Fruit fly (Drosophila melanogaster) Kc167 (cell line): ENCODE measurements around the gene Gr64e.

Experiments
- Myc ChIP-seq: fragments of >200 bp; optimal IDR thresholded peaks from 2 replicates; lab custom pipeline; 2017; ENCODE audit warnings: missing external identifiers
- Sin3A ChIP-seq: fragments of >200 bp; optimal IDR thresholded peaks from 2 replicates; lab custom pipeline; 2018; ENCODE audit warnings: missing external identifiers
- h ChIP-seq: fragments of >200 bp; optimal IDR thresholded peaks from 3 replicates; lab custom pipeline; 2018; ENCODE audit warnings: missing external identifiers
- insv ChIP-seq: fragments of >200 bp; optimal IDR thresholded peaks from 3 replicates; lab custom pipeline; 2018; ENCODE audit warnings: missing external identifiers
- psq ChIP-seq: fragments of >200 bp; optimal IDR thresholded peaks from 2 replicates; lab custom pipeline; 2017; ENCODE audit warnings: missing external identifiers
- ttk ChIP-seq: sonication (Bioruptor generic); optimal IDR thresholded peaks from 2 replicates; lab custom pipeline; 2017; ENCODE audit warnings: missing external identifiers

Gr64e gene

DNA sequence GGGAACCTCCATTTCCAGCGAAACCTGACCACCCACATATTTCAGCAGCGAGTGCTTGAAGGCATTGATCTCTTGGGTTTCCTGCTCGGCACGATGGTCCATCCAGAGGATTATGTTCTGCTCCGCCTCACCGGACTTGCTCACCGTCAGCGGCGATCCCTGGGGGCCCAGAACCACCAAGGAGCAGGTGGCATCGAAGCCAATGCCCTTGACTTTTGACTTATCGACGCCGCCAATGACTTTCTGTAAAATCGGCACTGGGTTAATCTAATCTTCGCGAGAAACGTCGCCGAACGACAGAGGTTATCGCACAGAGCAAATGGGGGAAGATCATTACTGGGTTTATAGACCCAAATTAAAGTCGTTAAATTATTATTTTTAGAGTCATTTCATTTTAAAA, 7.5 kb upstream of the Gr64e start:
- TF ChIP-seq psq (lab: Kevin White, UChicago) (no peak), insv (no peak), Myc (lab: Kevin White, UChicago) (no peak), Sin3A (lab: Kevin White, UChicago) (no peak), h (lab: Kevin White, UChicago) (no peak), ttk (lab: Kevin White, UChicago) (no peak)

DNA sequence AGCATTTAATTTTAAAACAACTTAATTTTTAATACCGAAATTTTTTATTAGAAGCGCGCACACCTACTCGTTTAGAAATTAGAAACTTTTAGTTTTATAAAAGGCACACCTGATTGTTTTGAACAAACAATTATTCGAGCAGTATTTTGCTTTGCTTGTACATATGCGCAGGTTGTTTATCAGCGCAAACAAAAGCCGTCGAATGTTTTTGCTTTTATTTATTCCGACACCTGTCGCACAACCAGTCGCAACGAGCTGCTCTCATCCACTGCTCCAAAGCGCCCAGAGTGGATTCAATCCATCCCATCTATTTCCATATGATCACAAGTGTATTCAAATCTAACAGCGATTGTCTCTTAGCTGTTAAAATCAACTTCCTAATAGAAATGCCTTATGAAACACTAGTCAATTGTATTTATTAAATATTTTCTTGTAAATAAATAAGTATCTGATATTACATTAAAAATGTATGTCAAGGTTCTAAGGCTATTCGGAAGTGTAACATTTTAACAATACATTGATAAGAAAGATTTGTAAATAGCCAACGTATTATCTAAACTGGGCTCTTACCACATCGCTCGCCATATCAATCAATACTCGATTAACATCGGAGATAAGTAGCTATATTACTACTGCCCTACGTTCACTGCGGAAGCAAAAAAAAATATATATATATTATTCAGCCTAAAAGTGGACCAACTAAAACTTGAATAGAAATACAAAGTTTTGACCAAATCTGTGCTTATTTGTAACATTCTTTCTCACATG, 6.0 kb upstream of the Gr64e start, which contains the start of gene CG11594:
TSS of gene CG11594 (minus strand) at position 274 of the 768 bp plus-strand sequence.
- TF ChIP-seq ttk (lab: Kevin White, UChicago) (no peak), h (lab: Kevin White, UChicago) (no peak), insv (no peak), Sin3A (lab: Kevin White, UChicago) (no peak), Myc (lab: Kevin White, UChicago) (no peak)

DNA sequence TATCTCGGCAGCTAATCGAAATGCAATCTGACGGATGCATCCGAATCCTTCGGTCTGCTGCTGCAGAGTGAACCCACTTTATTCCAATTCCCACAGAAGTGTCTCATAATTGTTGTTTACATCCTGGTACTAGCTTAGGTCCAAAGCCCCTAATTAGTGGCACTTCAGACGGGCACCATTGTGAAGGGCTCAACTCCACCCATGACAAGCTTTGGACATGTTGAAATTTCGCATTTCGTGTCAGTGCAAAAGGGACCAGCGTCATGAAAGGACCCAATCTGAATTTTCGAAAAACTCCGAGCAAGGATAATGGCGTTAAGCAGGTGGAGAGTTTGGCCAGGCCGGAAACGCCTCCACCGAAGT, 5.5 kb upstream of the Gr64e start, which contains the start of gene Gr64a:
TSS of gene Gr64a (plus strand) at position 264 of the 363 bp plus-strand sequence.
- TF ChIP-seq Sin3A (lab: Kevin White, UChicago) (no peak), psq (lab: Kevin White, UChicago) (no peak), h (lab: Kevin White, UChicago) (no peak), Myc (lab: Kevin White, UChicago) (no peak), ttk (lab: Kevin White, UChicago) (no peak), insv (no peak)

DNA sequence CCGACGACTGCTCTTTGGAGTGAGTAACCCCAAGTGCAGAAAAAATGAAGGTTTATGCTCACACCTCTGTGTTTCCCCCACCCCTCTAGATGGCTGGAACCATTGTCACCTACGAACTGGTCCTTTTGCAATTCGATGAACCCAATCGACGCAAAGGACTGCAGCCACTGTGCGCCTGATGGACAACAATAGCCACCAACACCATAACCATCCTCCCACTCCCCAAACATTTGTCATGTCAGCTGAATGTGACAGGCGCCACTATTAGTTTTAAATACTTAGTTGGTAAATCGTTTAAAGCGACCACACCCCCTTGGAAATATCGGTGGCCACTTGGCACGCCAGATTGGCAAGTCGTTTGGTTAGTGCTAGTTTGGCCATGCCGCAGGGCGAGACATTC, 3.6 kb upstream of the Gr64e start, which contains the start of the genes Gr64b and Gr64c:
TSS of gene Gr64b (plus strand) at position 301 of the 400 bp plus-strand sequence.
TSS of gene Gr64c (plus strand) at position 301 of the 400 bp plus-strand sequence.
- TF ChIP-seq ttk (lab: Kevin White, UChicago) (no peak), h (lab: Kevin White, UChicago) (no peak), psq (lab: Kevin White, UChicago) (no peak)

DNA sequence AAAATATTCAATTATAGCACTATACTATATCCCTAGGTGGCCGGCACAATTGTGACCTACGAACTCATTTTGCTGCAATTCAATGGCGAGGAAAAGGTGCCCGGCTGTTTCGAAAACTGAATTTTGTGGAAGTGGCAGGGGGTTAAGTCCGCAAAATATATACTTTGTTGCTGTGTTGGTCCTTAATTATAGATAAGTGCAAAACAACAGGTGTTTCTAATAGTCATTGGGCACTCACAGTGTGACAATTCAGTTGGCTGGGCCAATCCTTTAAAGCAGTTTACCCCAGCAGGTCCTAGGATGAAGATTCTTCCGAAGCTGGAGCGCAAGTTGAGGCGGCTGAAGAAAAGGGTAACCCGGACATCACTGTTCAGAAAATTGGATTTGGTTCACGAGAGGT, 3.6 kb downstream of the Gr64e start, which contains the start of gene Gr64f:
TSS of gene Gr64f (plus strand) at position 301 of the 400 bp plus-strand sequence.
- TF ChIP-seq ttk (lab: Kevin White, UChicago) (no peak), insv (no peak), Myc (lab: Kevin White, UChicago) (no peak), psq (lab: Kevin White, UChicago) (no peak), Sin3A (lab: Kevin White, UChicago) (no peak), h (lab: Kevin White, UChicago) (no peak)

DNA sequence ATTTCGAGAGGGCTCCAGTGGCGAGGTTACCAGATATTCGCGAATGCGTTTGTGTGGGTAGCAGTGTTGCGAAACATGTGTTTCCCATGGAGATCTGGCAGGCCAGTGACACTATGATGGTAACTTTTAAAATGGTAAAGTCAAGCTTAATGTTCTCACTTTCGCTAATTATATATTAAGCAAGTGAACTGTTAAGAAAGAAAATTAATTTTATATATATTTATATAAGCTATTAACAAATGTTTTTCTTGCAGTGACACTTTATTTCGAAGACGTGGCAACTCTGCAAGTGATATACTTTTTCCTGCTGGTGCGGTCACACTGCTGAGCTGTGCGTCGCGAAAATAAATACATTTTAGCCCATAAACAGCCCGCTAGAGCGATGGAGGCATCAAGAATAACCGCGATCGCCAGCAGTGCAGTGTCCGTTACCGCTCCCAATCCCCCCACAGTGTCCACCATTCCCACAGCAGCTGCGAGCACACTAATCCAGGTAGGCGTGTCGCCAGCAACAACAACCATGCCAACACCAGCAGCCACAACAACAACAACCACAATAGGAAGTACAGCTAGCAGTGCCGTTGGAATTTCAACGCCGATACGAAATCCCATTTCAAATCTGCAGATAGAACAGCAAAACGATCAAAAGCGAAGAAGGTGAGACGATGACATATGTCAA, 8.4 kb downstream of the Gr64e start, which contains the start of the genes CG11593 and Rcd5:
TSS of gene CG11593 (minus strand) at position 236 of the 679 bp plus-strand sequence.
TSS of gene Rcd5 (plus strand) at position 283 of the 679 bp plus-strand sequence.
- TF ChIP-seq ttk (lab: Kevin White, UChicago): no peak
- no peak for TF ChIP-seq Sin3A (lab: Kevin White, UChicago)
- no peak for TF ChIP-seq h (lab: Kevin White, UChicago)
- TF ChIP-seq Myc (lab: Kevin White, UChicago): no peak
- TF ChIP-seq psq (lab: Kevin White, UChicago): no peak
- no peak for TF ChIP-seq insv

DNA sequence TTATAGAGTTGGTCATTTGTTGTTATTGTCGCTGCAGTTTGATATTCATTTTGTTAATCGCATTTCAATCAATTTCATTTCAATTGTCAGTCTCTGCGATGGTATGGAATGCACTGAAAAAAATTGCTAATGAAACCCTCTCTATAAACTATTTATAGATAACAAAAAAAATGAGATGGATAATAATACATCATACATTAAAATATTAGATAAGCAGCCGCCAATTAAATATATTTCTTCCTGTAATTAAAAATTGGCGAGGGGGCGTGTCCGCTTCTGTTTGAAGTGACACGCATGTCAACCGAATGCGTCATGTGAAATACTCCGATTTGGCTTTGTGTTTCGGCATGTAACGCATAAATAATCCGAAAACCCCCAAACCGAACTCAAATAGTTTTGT, 12.6 kb downstream of the Gr64e start:
- TF ChIP-seq h (lab: Kevin White, UChicago): no peak
- no peak for TF ChIP-seq insv
- TF ChIP-seq psq (lab: Kevin White, UChicago): no peak
- TF ChIP-seq Myc (lab: Kevin White, UChicago): no peak
- TF ChIP-seq ttk (lab: Kevin White, UChicago): no peak
- no peak for TF ChIP-seq Sin3A (lab: Kevin White, UChicago)

DNA sequence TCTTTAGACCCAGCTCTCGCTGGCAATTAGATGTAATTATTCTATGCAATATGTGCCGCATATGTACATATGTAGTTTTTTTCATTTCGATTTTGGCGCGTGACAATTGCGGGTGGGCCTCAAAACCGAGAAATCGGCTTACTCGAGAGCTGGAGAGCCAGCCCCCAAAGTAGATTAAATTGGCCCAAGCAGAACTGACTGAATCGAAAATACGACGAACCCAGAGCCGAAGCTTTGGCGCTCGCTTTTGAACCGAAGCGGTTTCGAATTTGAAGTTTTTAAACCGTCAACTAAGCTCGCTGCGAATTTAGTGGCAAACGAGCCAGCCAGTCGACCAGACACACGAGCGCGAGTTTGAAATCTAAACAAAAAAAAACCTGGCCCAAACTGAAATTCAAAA, 14.3 kb downstream of the Gr64e start, which contains the start of gene CG1136:
TSS of gene CG1136 (plus strand) at position 308 of the 400 bp plus-strand sequence.
- no peak for TF ChIP-seq Myc (lab: Kevin White, UChicago)
- TF ChIP-seq h (lab: Kevin White, UChicago): no peak
- TF ChIP-seq ttk (lab: Kevin White, UChicago): no peak
- TF ChIP-seq insv: no peak
- no peak for TF ChIP-seq psq (lab: Kevin White, UChicago)
- TF ChIP-seq Sin3A (lab: Kevin White, UChicago): no peak

DNA sequence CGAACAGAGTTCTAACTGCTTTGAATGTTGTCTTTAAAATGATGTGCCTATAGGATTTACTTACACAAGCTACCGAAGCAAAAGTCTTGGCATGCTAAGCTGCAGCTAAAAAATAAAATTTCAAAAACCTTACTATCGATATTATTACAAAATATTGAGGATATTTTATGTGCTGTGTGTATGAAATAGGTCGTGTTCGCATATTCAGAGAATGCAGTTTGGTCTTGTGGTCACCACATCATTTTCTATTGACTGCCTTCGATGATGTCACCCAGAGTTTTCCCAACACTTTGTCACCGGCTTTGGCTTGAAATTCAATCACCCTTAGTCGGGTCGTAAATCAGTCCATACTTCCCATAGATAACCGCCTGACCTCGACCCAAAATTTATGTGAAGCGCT, 15.7 kb downstream of the Gr64e start, which contains the start of gene Dpy-30L2:
TSS of gene Dpy-30L2 (minus strand) at position 101 of the 400 bp plus-strand sequence.
- TF ChIP-seq ttk (lab: Kevin White, UChicago) (no peak), Sin3A (lab: Kevin White, UChicago) (no peak), h (lab: Kevin White, UChicago) (no peak), insv (no peak)

DNA sequence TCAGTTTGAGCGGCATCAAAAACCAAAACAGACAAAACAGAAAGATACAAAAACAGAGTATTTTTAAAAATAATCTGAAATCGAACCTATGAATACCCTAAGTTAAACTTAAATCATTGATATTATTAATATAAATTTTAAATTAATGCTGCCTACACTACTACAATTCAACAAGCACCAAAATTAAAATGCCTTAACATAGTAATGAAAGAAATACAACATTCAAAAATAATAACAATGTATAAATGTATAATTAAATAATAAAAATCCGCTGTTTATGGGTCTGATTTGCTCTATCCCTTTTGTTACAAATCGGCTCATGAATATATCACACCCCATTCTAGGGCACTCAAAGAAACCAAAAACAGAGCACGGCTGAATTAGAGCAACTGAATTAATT, 17.1 kb downstream of the Gr64e start:
- TF ChIP-seq Myc (lab: Kevin White, UChicago) (no peak), Sin3A (lab: Kevin White, UChicago) (no peak), ttk (lab: Kevin White, UChicago) (no peak), psq (lab: Kevin White, UChicago) (no peak), insv (no peak), h (lab: Kevin White, UChicago) (no peak)

DNA sequence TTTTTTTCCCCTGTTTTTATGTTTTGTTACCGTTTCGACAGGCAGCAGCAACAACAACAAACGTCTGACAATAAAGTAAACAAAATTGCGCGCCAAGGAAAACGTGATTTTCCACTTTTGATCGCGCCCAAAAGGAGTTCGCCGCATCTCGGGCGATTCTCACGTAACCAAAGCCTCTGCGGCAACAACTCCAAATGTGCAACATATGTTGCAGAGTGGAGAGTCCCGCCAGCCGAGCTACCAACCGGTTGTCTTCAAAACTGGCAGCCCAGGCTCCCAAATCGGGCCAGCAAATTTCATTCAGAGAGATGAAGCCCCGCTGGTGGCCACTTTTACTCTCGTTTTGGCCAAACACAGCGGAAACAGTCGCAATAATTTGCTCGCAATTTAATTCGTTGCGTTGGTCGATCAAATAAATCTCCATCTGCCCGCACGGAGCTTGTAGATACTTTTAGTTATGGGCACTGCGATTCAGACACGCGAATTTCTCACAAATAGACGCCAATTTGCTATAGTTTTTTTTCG, 23.6 kb downstream of the Gr64e start:
- TF ChIP-seq psq (lab: Kevin White, UChicago) (no peak), insv (no peak), Myc (lab: Kevin White, UChicago) (no peak), h (lab: Kevin White, UChicago) (no peak), Sin3A (lab: Kevin White, UChicago) (no peak), ttk (lab: Kevin White, UChicago) (no peak)
